Fruit fly (Drosophila melanogaster) whole organism, adult: ENCODE results near the gene Cpr67Fb.

Source experiments
- CG12768 ChIP-seq: fragments of 200-800 bp; sonication (Bioruptor generic); optimal IDR thresholded peaks from 2 replicates; lab custom pipeline; 2017; ENCODE audit warnings: missing biosample characterization, missing genetic modification characterization, mild to moderate bottlenecking, moderate library complexity, missing genetic modification reagents
- CG14711 ChIP-seq: fragments of 200-800 bp; sonication (Bioruptor generic); optimal IDR thresholded peaks from 2 replicates; lab custom pipeline; 2018; ENCODE audit warnings: missing biosample characterization, mild to moderate bottlenecking, missing genetic modification characterization, moderate library complexity
- CG1620 ChIP-seq: fragments of 200-800 bp; sonication (Bioruptor generic); optimal IDR thresholded peaks from 2 replicates; lab custom pipeline; 2016; ENCODE audit warnings: missing biosample characterization, missing genetic modification characterization
- CG33017 ChIP-seq: fragments of 200-800 bp; sonication (Bioruptor generic); optimal IDR thresholded peaks from 2 replicates; lab custom pipeline; 2018; ENCODE audit warnings: missing biosample characterization, mild to moderate bottlenecking, missing genetic modification characterization, moderate library complexity
- CG7101 ChIP-seq: fragments of 200-800 bp; sonication (Bioruptor generic); optimal IDR thresholded peaks from 2 replicates; lab custom pipeline; 2018; ENCODE audit warnings: missing biosample characterization, mild to moderate bottlenecking, missing genetic modification characterization, moderate library complexity
- Clk ChIP-seq: fragments of 200-800 bp; sonication (Bioruptor generic); optimal IDR thresholded peaks from 2 replicates; lab custom pipeline; 2017; ENCODE audit warnings: missing biosample characterization, missing genetic modification characterization
- Crg-1 ChIP-seq: fragments of 200-800 bp; sonication (Bioruptor generic); optimal IDR thresholded peaks from 2 replicates; lab custom pipeline; 2016; ENCODE audit warnings: missing biosample characterization, missing genetic modification characterization
- Mnt ChIP-seq: fragments of 200-800 bp; sonication (Bioruptor generic); optimal IDR thresholded peaks from 2 replicates; lab custom pipeline; 2016; ENCODE audit warnings: missing biosample characterization, mild to moderate bottlenecking, missing genetic modification characterization
- bab1 ChIP-seq: fragments of 200-800 bp; sonication (Bioruptor generic); optimal IDR thresholded peaks from 3 replicates; lab custom pipeline; 2019; ENCODE audit warnings: missing biosample characterization, mild to moderate bottlenecking, missing genetic modification characterization, moderate library complexity
- cic ChIP-seq: fragments of 200-800 bp; sonication (Bioruptor generic); optimal IDR thresholded peaks from 2 replicates; lab custom pipeline; 2017; ENCODE audit warnings: missing biosample characterization, mild to moderate bottlenecking, missing genetic modification characterization, moderate library complexity
- cnc ChIP-seq, 2 experiments: fragments of >200 bp; optimal IDR thresholded peaks; 2 replicates each; lab custom pipeline; 2017
- kay ChIP-seq: fragments of 200-800 bp; sonication (Bioruptor generic); peaks from one replicate; lab custom pipeline; 2016; ENCODE audit warnings: missing biosample characterization, missing genetic modification characterization, borderline replicate concordance
- ovo ChIP-seq: fragments of 200-800 bp; sonication (Bioruptor generic); optimal IDR thresholded peaks from 2 replicates; lab custom pipeline; 2016; ENCODE audit warnings: missing biosample characterization, missing genetic modification characterization
- toe ChIP-seq: fragments of 200-800 bp; sonication (Bioruptor generic); optimal IDR thresholded peaks from 2 replicates; lab custom pipeline; 2016; ENCODE audit warnings: missing biosample characterization, missing genetic modification characterization

DNA sequence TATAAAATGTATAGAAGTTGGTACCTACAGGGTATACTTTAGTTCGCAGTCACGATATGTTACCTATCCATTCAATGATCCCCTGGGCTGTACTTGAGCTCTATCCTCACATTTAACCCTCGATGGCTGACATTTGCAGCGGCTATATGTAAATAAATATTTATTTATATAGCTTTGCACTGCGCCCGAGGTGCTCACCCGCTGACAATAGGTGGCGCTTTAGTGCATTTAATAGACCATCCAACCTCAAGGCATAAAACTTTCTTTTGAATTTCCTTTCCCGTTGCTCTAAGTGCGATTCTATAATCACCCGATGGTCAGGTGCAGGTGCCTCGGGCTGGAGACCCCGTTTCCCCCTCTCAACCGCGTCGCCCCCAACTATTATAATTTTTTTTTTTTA lies 23.3 kb downstream of the Cpr67Fb start:
- TF ChIP-seq kay (GFP tag; lab: Kevin White, UChicago) (no peak), cnc (optimal IDR thresholded peaks at IDR 0.05; lab: Kevin White, UChicago) (no peak), CG12768 (GFP tag; lab: Kevin White, UChicago) (no peak), Clk (GFP tag; lab: Kevin White, UChicago) (no peak), CG14711 (tag; lab: Kevin White, UChicago) (no peak), toe (GFP tag; lab: Kevin White, UChicago) (no peak), bab1 (no peak), Crg-1 (GFP tag; lab: Kevin White, UChicago) (no peak), CG7101 (no peak), CG1620 (GFP tag; lab: Kevin White, UChicago) (no peak), ovo (GFP tag; lab: Kevin White, UChicago) (no peak), Mnt (GFP tag; lab: Kevin White, UChicago) (no peak), cic (GFP tag; lab: Kevin White, UChicago) (no peak), CG33017 (tag; lab: Kevin White, UChicago) (no peak)
